Fruit fly (Drosophila melanogaster) whole organism, embryonic: ENCODE results near the gene CCDC53.

Experiments
- Abd-B ChIP-seq: fragments of 200-800 bp; sonication (Bioruptor generic); optimal IDR thresholded peaks from 2 replicates; lab custom pipeline; 2018; ENCODE audit warnings: missing biosample characterization, mild to moderate bottlenecking, missing genetic modification characterization, moderate library complexity
- Asciz ChIP-seq: fragments of 200-800 bp; sonication (Bioruptor generic); optimal IDR thresholded peaks from 2 replicates; lab custom pipeline; 2017; ENCODE audit warnings: missing biosample characterization, mild to moderate bottlenecking, missing genetic modification characterization, missing genetic modification reagents
- BEAF-32 ChIP-seq: fragments of 200-800 bp; sonication (Bioruptor generic); optimal IDR thresholded peaks from 3 replicates; lab custom pipeline; 2017; ENCODE audit warnings: missing biosample characterization, missing genetic modification characterization, mild to moderate bottlenecking, moderate library complexity, missing genetic modification reagents
- Bdp1 ChIP-seq: fragments of 200-800 bp; sonication (Bioruptor generic); optimal IDR thresholded peaks from 3 replicates; lab custom pipeline; 2016; ENCODE audit warnings: missing biosample characterization, missing genetic modification characterization
- BtbVII ChIP-seq: fragments of 200-800 bp; sonication (Bioruptor generic); optimal IDR thresholded peaks from 3 replicates; lab custom pipeline; 2017; ENCODE audit warnings: missing biosample characterization, mild to moderate bottlenecking, missing genetic modification characterization
- CG11696 ChIP-seq: fragments of 200-800 bp; sonication (Bioruptor generic); IDR thresholded peaks from 2 replicates; pipeline ENCODE4 v1.3.6; 2022; ENCODE audit warnings: missing biosample characterization, missing genetic modification characterization
- CG11723 ChIP-seq: fragments of 200-800 bp; sonication (Bioruptor generic); optimal IDR thresholded peaks from 2 replicates; lab custom pipeline; 2017; ENCODE audit warnings: missing biosample characterization, mild to moderate bottlenecking, missing genetic modification characterization
- CG14710 ChIP-seq: fragments of 200-800 bp; sonication (Bioruptor generic); optimal IDR thresholded peaks from 3 replicates; lab custom pipeline; 2019; ENCODE audit warnings: missing biosample characterization, mild to moderate bottlenecking, missing genetic modification characterization, moderate library complexity
- CG1529 ChIP-seq: fragments of 200-800 bp; sonication (Bioruptor generic); optimal IDR thresholded peaks from 3 replicates; lab custom pipeline; 2018; ENCODE audit warnings: missing biosample characterization, missing genetic modification characterization
- CG17359 ChIP-seq: fragments of 200-800 bp; sonication (Bioruptor generic); optimal IDR thresholded peaks from 3 replicates; lab custom pipeline; 2018; ENCODE audit warnings: missing biosample characterization, mild to moderate bottlenecking, missing genetic modification characterization, moderate library complexity
- CG17361 ChIP-seq: fragments of 200-800 bp; sonication (Bioruptor generic); IDR thresholded peaks from 3 replicates; pipeline ENCODE4 v1.3.6; 2022; ENCODE audit warnings: missing biosample characterization, missing genetic modification characterization
- CG17385 ChIP-seq: fragments of 200-800 bp; sonication (Bioruptor generic); optimal IDR thresholded peaks from 3 replicates; lab custom pipeline; 2018; ENCODE audit warnings: missing biosample characterization, mild to moderate bottlenecking, missing genetic modification characterization
- CG17612 ChIP-seq: fragments of 200-800 bp; sonication (Bioruptor generic); IDR thresholded peaks from 2 replicates; pipeline ENCODE4 v1.3.6; 2022; ENCODE audit warnings: missing biosample characterization, missing genetic modification characterization
- CG18011 ChIP-seq: fragments of 200-800 bp; sonication (Bioruptor generic); optimal IDR thresholded peaks from 2 replicates; lab custom pipeline; 2017; ENCODE audit warnings: missing biosample characterization, missing genetic modification characterization, mild to moderate bottlenecking, moderate library complexity, missing genotype
- CG18476 ChIP-seq: fragments of 200-800 bp; sonication (Bioruptor generic); optimal IDR thresholded peaks from 2 replicates; lab custom pipeline; 2016; ENCODE audit warnings: missing biosample characterization, mild to moderate bottlenecking, missing genetic modification characterization
- CG18619 ChIP-seq: fragments of 200-800 bp; sonication (Bioruptor generic); optimal IDR thresholded peaks from 3 replicates; lab custom pipeline; 2017; ENCODE audit warnings: missing biosample characterization, mild to moderate bottlenecking, missing genetic modification characterization
- CG4282 ChIP-seq: fragments of 200-800 bp; sonication (Bioruptor generic); optimal IDR thresholded peaks from 2 replicates; lab custom pipeline; 2016; ENCODE audit warnings: missing biosample characterization, missing genetic modification characterization
- CG6791 ChIP-seq: fragments of 200-800 bp; sonication (Bioruptor generic); IDR thresholded peaks from 3 replicates; pipeline ENCODE4 v1.3.6; 2022; ENCODE audit warnings: missing biosample characterization, missing genetic modification characterization; ENCODE audit not compliant: partially characterized antibody
- CG7556 ChIP-seq: fragments of 200-800 bp; sonication (Bioruptor generic); optimal IDR thresholded peaks from 2 replicates; lab custom pipeline; 2017; ENCODE audit warnings: missing biosample characterization, mild to moderate bottlenecking, missing genetic modification characterization
- CG8944 ChIP-seq: fragments of 200-800 bp; sonication (Bioruptor generic); optimal IDR thresholded peaks from 3 replicates; lab custom pipeline; 2016; ENCODE audit warnings: missing biosample characterization, missing genetic modification characterization
- CG9817 ChIP-seq: fragments of 200-800 bp; sonication (Bioruptor generic); optimal IDR thresholded peaks from 2 replicates; lab custom pipeline; 2018; ENCODE audit warnings: missing biosample characterization, mild to moderate bottlenecking, missing genetic modification characterization, moderate library complexity
- CG9932 ChIP-seq: fragments of 200-800 bp; sonication (Bioruptor generic); IDR thresholded peaks from 2 replicates; pipeline ENCODE4 v1.3.6; 2022; ENCODE audit warnings: missing biosample characterization, missing genetic modification characterization
- Camta ChIP-seq: fragments of 200-800 bp; sonication (Bioruptor generic); optimal IDR thresholded peaks from 2 replicates; lab custom pipeline; 2016; ENCODE audit warnings: missing biosample characterization, missing genetic modification characterization
- Deaf1 ChIP-seq: fragments of 200-800 bp; optimal IDR thresholded peaks from 3 replicates; lab custom pipeline; 2019; ENCODE audit warnings: missing biosample characterization, mild to moderate bottlenecking, missing genetic modification characterization, moderate library complexity
- Dll ChIP-seq: fragments of 200-800 bp; sonication (Bioruptor generic); IDR thresholded peaks from 4 replicates; pipeline ENCODE4 v1.3.6; 2022; ENCODE audit warnings: missing biosample characterization, missing genetic modification characterization; ENCODE audit not compliant: partially characterized antibody
- Hey ChIP-seq: fragments of 200-800 bp; sonication (Bioruptor generic); optimal IDR thresholded peaks from 3 replicates; lab custom pipeline; 2018; ENCODE audit warnings: missing biosample characterization, mild to moderate bottlenecking, missing genetic modification characterization
- Hmr ChIP-seq: fragments of 200-800 bp; sonication (Bioruptor generic); optimal IDR thresholded peaks from 3 replicates; lab custom pipeline; 2017; ENCODE audit warnings: mild to moderate bottlenecking, missing biosample characterization, missing genetic modification reagents, missing genetic modification characterization
- MESR4 ChIP-seq: fragments of 200-800 bp; sonication (Bioruptor generic); optimal IDR thresholded peaks from 2 replicates; lab custom pipeline; 2018; ENCODE audit warnings: missing biosample characterization, mild to moderate bottlenecking, missing genetic modification characterization, moderate library complexity
- Ptx1 ChIP-seq: fragments of 200-800 bp; sonication (Bioruptor generic); IDR thresholded peaks from 2 replicates; pipeline ENCODE4 v1.3.6; 2022; ENCODE audit warnings: missing biosample characterization, missing genetic modification characterization
- Rfx ChIP-seq: fragments of 200-800 bp; sonication (Bioruptor generic); IDR thresholded peaks from 2 replicates; pipeline ENCODE4 v1.3.6; 2022; ENCODE audit warnings: missing biosample characterization, missing genetic modification characterization
- Vsx1 ChIP-seq: fragments of 200-800 bp; sonication (Bioruptor generic); optimal IDR thresholded peaks from 2 replicates; lab custom pipeline; 2017; ENCODE audit warnings: missing biosample characterization, mild to moderate bottlenecking, missing genetic modification characterization, missing genetic modification reagents
- ab ChIP-seq: fragments of 200-800 bp; sonication (Bioruptor generic); optimal IDR thresholded peaks from 2 replicates; lab custom pipeline; 2016; ENCODE audit warnings: missing biosample characterization, missing genetic modification characterization
- al ChIP-seq: fragments of 200-800 bp; sonication (Bioruptor generic); IDR thresholded peaks from 2 replicates; pipeline ENCODE4 v1.3.6; 2022; ENCODE audit warnings: missing biosample characterization, missing genetic modification characterization
- cas ChIP-seq: fragments of 200-800 bp; sonication (Bioruptor generic); IDR thresholded peaks from 2 replicates; pipeline ENCODE4 v1.3.6; 2022; ENCODE audit warnings: missing biosample characterization, missing genetic modification characterization
- dmrt11E ChIP-seq: fragments of 200-800 bp; sonication (Bioruptor generic); optimal IDR thresholded peaks from 3 replicates; lab custom pipeline; 2018; ENCODE audit warnings: missing biosample characterization, mild to moderate bottlenecking, missing genetic modification characterization, moderate library complexity
- ems ChIP-seq: fragments of 200-800 bp; sonication (Bioruptor generic); optimal IDR thresholded peaks from 3 replicates; lab custom pipeline; 2016; ENCODE audit warnings: missing biosample characterization, missing genetic modification characterization
- her ChIP-seq: fragments of 200-800 bp; sonication (Bioruptor generic); optimal IDR thresholded peaks from 2 replicates; lab custom pipeline; 2016; ENCODE audit warnings: missing biosample characterization, missing genetic modification characterization
- kay ChIP-seq: fragments of 200-800 bp; sonication (Bioruptor generic); optimal IDR thresholded peaks from 2 replicates; lab custom pipeline; 2016; ENCODE audit warnings: missing biosample characterization, missing genetic modification characterization
- lmd ChIP-seq: fragments of 200-800 bp; sonication (Bioruptor generic); IDR thresholded peaks from 2 replicates; pipeline ENCODE4 v1.3.6; 2022; ENCODE audit warnings: missing biosample characterization, missing genetic modification characterization
- mam ChIP-seq: fragments of 200-800 bp; sonication (Bioruptor generic); optimal IDR thresholded peaks from 3 replicates; lab custom pipeline; 2016; ENCODE audit warnings: missing biosample characterization, missing genetic modification characterization
- odd ChIP-seq: fragments of 200-800 bp; sonication (Bioruptor generic); optimal IDR thresholded peaks from 2 replicates; lab custom pipeline; 2017; ENCODE audit warnings: missing biosample characterization, mild to moderate bottlenecking, missing genetic modification characterization
- phol ChIP-seq: fragments of 200-800 bp; sonication (Bioruptor generic); optimal IDR thresholded peaks from 3 replicates; lab custom pipeline; 2018; ENCODE audit warnings: missing biosample characterization, mild to moderate bottlenecking, missing genetic modification characterization, moderate library complexity
- pnt ChIP-seq: fragments of 200-800 bp; sonication (Bioruptor generic); optimal IDR thresholded peaks from 3 replicates; lab custom pipeline; 2016; ENCODE audit warnings: missing biosample characterization, missing genetic modification characterization
- repo ChIP-seq: fragments of 200-800 bp; sonication (Bioruptor generic); optimal IDR thresholded peaks from 2 replicates; lab custom pipeline; 2016; ENCODE audit warnings: missing biosample characterization, missing genetic modification characterization
- rib ChIP-seq: fragments of 200-800 bp; sonication (Bioruptor generic); IDR thresholded peaks from 2 replicates; pipeline ENCODE4 v1.3.6; 2022; ENCODE audit warnings: missing biosample characterization, missing genetic modification characterization
- sob ChIP-seq: fragments of 200-800 bp; sonication (Bioruptor generic); IDR thresholded peaks from 2 replicates; pipeline ENCODE4 v1.3.6; 2022; ENCODE audit warnings: missing biosample characterization, missing genetic modification characterization
- sug ChIP-seq: fragments of 200-800 bp; optimal IDR thresholded peaks from 2 replicates; lab custom pipeline; 2019; ENCODE audit warnings: missing biosample characterization, mild to moderate bottlenecking, missing genetic modification characterization, moderate library complexity
- toy ChIP-seq: fragments of 200-800 bp; sonication (Bioruptor generic); IDR thresholded peaks from 2 replicates; pipeline ENCODE4 v1.3.6; 2022; ENCODE audit warnings: missing biosample characterization, missing genetic modification characterization
- zen2 ChIP-seq: fragments of 200-800 bp; sonication (Bioruptor generic); IDR thresholded peaks from 3 replicates; pipeline ENCODE4 v1.3.6; 2022; ENCODE audit warnings: missing biosample characterization, missing genetic modification characterization; ENCODE audit not compliant: partially characterized antibody
- zfh1 ChIP-seq: fragments of 200-800 bp; sonication (Bioruptor generic); IDR thresholded peaks from 3 replicates; pipeline ENCODE4 v1.3.6; 2022; ENCODE audit warnings: missing biosample characterization, missing genetic modification characterization

Gene CCDC53

DNA sequence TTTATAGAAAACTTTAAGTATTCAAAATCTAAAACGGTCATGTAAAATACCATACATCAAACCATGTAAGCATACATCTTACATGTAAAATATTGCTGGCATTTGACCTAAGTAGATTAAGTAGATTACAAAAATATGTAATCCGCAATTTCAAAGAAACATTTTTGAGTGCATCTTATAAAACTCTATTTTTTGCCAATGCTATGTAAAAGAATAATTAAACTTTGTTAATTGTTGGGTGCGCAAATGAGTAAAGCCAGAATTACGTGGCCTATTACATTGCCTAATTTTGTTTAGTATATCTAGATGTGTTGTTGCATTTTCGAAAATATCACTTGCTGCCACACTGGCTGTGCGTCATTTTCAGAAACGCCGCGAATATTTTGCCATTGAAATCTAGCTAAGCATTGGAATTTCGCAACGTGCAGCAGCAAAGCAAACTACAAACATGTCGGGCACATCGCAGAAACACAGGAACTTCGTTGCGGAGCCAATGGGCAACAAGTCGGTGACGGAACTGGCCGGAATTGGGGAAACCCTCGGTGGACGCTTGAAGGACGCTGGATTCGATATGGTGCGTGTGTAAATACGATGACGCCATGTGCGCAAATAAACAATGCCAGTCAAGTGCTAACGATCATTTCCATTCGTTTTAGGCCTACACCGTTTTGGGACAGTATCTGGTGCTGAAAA, 11.6 kb upstream of the CCDC53 start, which contains the start of gene baf (continued):
- TF ChIP-seq zfh1 (GFP tag; lab: Robert Waterston, UW) (0 out of 3 replicates have a peak, but pooled peaks have one; percentile 22), mam (GFP tag; lab: Kevin White, UChicago) (no peak), CG18011 (GFP tag; lab: Kevin White, UChicago) (no peak), CG17359 (tag; lab: Kevin White, UChicago) (no peak), sug (no peak), Hey (tag; lab: Kevin White, UChicago) (no peak), zen2 (GFP tag; lab: Robert Waterston, UW) (no peak), lmd (GFP tag; lab: Robert Waterston, UW) (no peak), Camta (GFP tag; lab: Kevin White, UChicago) (peak; percentile 4), Dll (GFP tag; lab: Robert Waterston, UW) (no peak), CG6791 (GFP tag; lab: Robert Waterston, UW) (no peak), ems (no peak), CG18476 (GFP tag; lab: Kevin White, UChicago) (no peak), CG7556 (GFP tag; lab: Kevin White, UChicago) (no peak), CG9817 (no peak), toy (GFP tag; lab: Robert Waterston, UW) (no peak), kay (GFP tag; lab: Kevin White, UChicago) (peak; percentile 84), Asciz (GFP tag; lab: Kevin White, UChicago) (no peak), rib (GFP tag; lab: Robert Waterston, UW) (peak; percentile 52; the same call in 1 of the 2 replicates), odd (GFP tag; lab: Kevin White, UChicago) (no peak), Hmr (GFP tag; lab: Kevin White, UChicago) (no peak), sob (no peak), CG11723 (no peak), CG14710 (peak; percentile 40), CG1529 (no peak), Bdp1 (no peak), BtbVII (peak; percentile 13), CG17361 (GFP tag; lab: Robert Waterston, UW) (0 out of 3 replicates have a peak, but pooled peaks have one; percentile 16), cas (GFP tag; lab: Robert Waterston, UW) (no peak), CG18619 (no peak), BEAF-32 (peak; percentile 29), MESR4 (GFP tag; lab: Kevin White, UChicago) (peak; percentile 71), Ptx1 (GFP tag; lab: Robert Waterston, UW) (no peak), CG8944 (GFP tag; lab: Kevin White, UChicago) (no peak), phol (tag; lab: Kevin White, UChicago) (peak; percentile 20), her (GFP tag; lab: Kevin White, UChicago) (peak; percentile 94), CG11696 (no peak), pnt (GFP tag; lab: Kevin White, UChicago) (no peak), Abd-B (GFP tag; lab: Kevin White, UChicago) (no peak), CG17612 (GFP tag; lab: Robert Waterston, UW) (no peak), CG9932 (GFP tag; lab: Robert Waterston, UW) (no peak), CG17385 (no peak), al (GFP tag; lab: Robert Waterston, UW) (no peak), repo (GFP tag; lab: Kevin White, UChicago) (no peak), Deaf1 (tag; lab: Kevin White, UChicago) (no peak), CG4282 (GFP tag; lab: Kevin White, UChicago) (no peak), ab (GFP tag; lab: Kevin White, UChicago) (no peak), Rfx (no peak), dmrt11E (peak; percentile 2), Vsx1 (GFP tag; lab: Kevin White, UChicago) (no peak)
